Fruit fly (Drosophila melanogaster) whole organism, wandering third instar larva: ENCODE results near the gene side-III.
A peak's percentile ranks its signal among the peaks of the same experiment; 100 is the strongest.

Source experiments
- Abd-B ChIP-seq: fragments of >200 bp; optimal IDR thresholded peaks from 2 replicates; lab custom pipeline; 2017; ENCODE audit warnings: missing biosample characterization, missing genetic modification characterization
- CG32264 ChIP-seq: fragments of 200-800 bp; sonication (Bioruptor generic); optimal IDR thresholded peaks from 2 replicates; lab custom pipeline; 2016; ENCODE audit warnings: missing biosample characterization, missing genetic modification characterization
- CG9705 ChIP-seq: fragments of 200-800 bp; sonication (Bioruptor generic); optimal IDR thresholded peaks from 2 replicates; lab custom pipeline; 2018; ENCODE audit warnings: missing biosample characterization, mild to moderate bottlenecking, missing genetic modification characterization
- CrebA ChIP-seq: fragments of 200-800 bp; sonication (Bioruptor generic); optimal IDR thresholded peaks from 2 replicates; lab custom pipeline; 2016; ENCODE audit warnings: missing biosample characterization, mild to moderate bottlenecking, missing genetic modification characterization, borderline replicate concordance
- Dfd ChIP-seq: fragments of >200 bp; optimal IDR thresholded peaks from 2 replicates; lab custom pipeline; 2017; ENCODE audit warnings: missing biosample characterization, missing genetic modification characterization
- Dif ChIP-seq: fragments of 200-275, 200-300 bp; sonication (Bioruptor generic); optimal IDR thresholded peaks from 2 replicates; lab custom pipeline; 2018; ENCODE audit warnings: missing biosample characterization, missing genetic modification characterization; ENCODE audit not compliant: partially characterized antibody
- GATAd ChIP-seq: sonication (Bioruptor generic); optimal IDR thresholded peaks from 2 replicates; lab custom pipeline; 2016; ENCODE audit warnings: missing biosample characterization, missing genetic modification characterization
- HLH106 ChIP-seq: fragments of 200-800 bp; optimal IDR thresholded peaks from 3 replicates; lab custom pipeline; 2019; ENCODE audit warnings: missing biosample characterization, mild to moderate bottlenecking, missing genetic modification characterization, moderate library complexity
- Hnf4 ChIP-seq: fragments of 200-800 bp; sonication (Bioruptor generic); optimal IDR thresholded peaks from 2 replicates; lab custom pipeline; 2016; ENCODE audit warnings: missing biosample characterization, mild to moderate bottlenecking, missing genetic modification characterization
- Hr78 ChIP-seq: fragments of >200 bp; optimal IDR thresholded peaks from 2 replicates; lab custom pipeline; 2017; ENCODE audit warnings: missing biosample characterization, missing genetic modification characterization
- Hr83 ChIP-seq: fragments of 200-300 bp; sonication (Bioruptor generic); optimal IDR thresholded peaks from 2 replicates; lab custom pipeline; 2016; ENCODE audit warnings: missing biosample characterization, mild to moderate bottlenecking, missing genetic modification characterization, moderate library complexity; ENCODE audit not compliant: poor library complexity, severe bottlenecking
- Jra ChIP-seq: sonication (Bioruptor generic); optimal IDR thresholded peaks from 2 replicates; lab custom pipeline; 2016; ENCODE audit warnings: missing biosample characterization, missing genetic modification characterization
- Mio ChIP-seq: sonication (Bioruptor generic); optimal IDR thresholded peaks from 2 replicates; lab custom pipeline; 2016; ENCODE audit warnings: missing biosample characterization, missing genetic modification characterization
- Myc ChIP-seq: fragments of >200 bp; optimal IDR thresholded peaks from 2 replicates; lab custom pipeline; 2017
- N ChIP-seq: fragments of >200 bp; optimal IDR thresholded peaks from 2 replicates; lab custom pipeline; 2018; ENCODE audit warnings: missing biosample characterization, missing external identifiers, missing genetic modification characterization
- OdsH ChIP-seq: fragments of 200-800 bp; sonication (Bioruptor generic); optimal IDR thresholded peaks from 2 replicates; lab custom pipeline; 2016; ENCODE audit warnings: missing biosample characterization, mild to moderate bottlenecking, missing genetic modification characterization
- Rel ChIP-seq, 2 experiments: fragments of 200-800 bp; sonication (Bioruptor generic) in 1 of 2; optimal IDR thresholded peaks; 2 replicates in 1 of 2; 3 replicates in 1 of 2; lab custom pipeline; 2016 to 2019; ENCODE audit warnings: mild to moderate bottlenecking in 2 of 2, missing biosample characterization in 2 of 2, missing genetic modification characterization in 2 of 2, moderate library complexity in 1 of 2
- Sp1 ChIP-seq: fragments of 200-800 bp; sonication (Bioruptor generic); optimal IDR thresholded peaks from 3 replicates; lab custom pipeline; 2019; ENCODE audit warnings: missing biosample characterization, mild to moderate bottlenecking, missing genetic modification characterization, moderate library complexity
- Vsx2 ChIP-seq: fragments of 200-300, 225-300 bp; sonication (Bioruptor generic); optimal IDR thresholded peaks from 2 replicates; lab custom pipeline; 2018; ENCODE audit warnings: missing biosample characterization, missing genetic modification characterization; ENCODE audit not compliant: partially characterized antibody
- br ChIP-seq: fragments of 200-800 bp; sonication (Bioruptor generic); optimal IDR thresholded peaks from 2 replicates; lab custom pipeline; 2016; ENCODE audit warnings: missing biosample characterization, missing genetic modification characterization
- brk ChIP-seq: fragments of 200-800 bp; sonication (Bioruptor generic); optimal IDR thresholded peaks from 2 replicates; lab custom pipeline; 2016; ENCODE audit warnings: missing biosample characterization, mild to moderate bottlenecking, missing genetic modification characterization
- dl ChIP-seq, 2 experiments: fragments of 175-275, 200-275 bp in 1 of 2; fragments of 200-275 bp in 1 of 2; sonication (Bioruptor generic); optimal IDR thresholded peaks; lab custom pipeline; 2018; ENCODE audit warnings: mild to moderate bottlenecking in 2 of 2, missing biosample characterization in 2 of 2, missing genetic modification characterization in 2 of 2, moderate library complexity in 2 of 2; ENCODE audit not compliant: partially characterized antibody in 2 of 2, insufficient read depth in 1 of 2
- dmrt93B ChIP-seq: fragments of 200-800 bp; sonication (Bioruptor generic); optimal IDR thresholded peaks from 2 replicates; lab custom pipeline; 2018; ENCODE audit warnings: missing biosample characterization, mild to moderate bottlenecking, missing genetic modification characterization
- dsf ChIP-seq: sonication (Bioruptor generic); optimal IDR thresholded peaks from 2 replicates; lab custom pipeline; 2016; ENCODE audit warnings: missing biosample characterization, missing genetic modification characterization, borderline replicate concordance
- ey ChIP-seq: fragments of 200-800 bp; sonication (Bioruptor generic); optimal IDR thresholded peaks from 2 replicates; lab custom pipeline; 2016; ENCODE audit warnings: missing biosample characterization, missing genetic modification characterization
- foxo ChIP-seq, 2 experiments: fragments of 200-800 bp; sonication (Bioruptor generic); optimal IDR thresholded peaks; 2 replicates in 1 of 2; 3 replicates in 1 of 2; lab custom pipeline; 2016 to 2017; ENCODE audit warnings: missing biosample characterization in 2 of 2, missing genetic modification characterization in 2 of 2
- fru ChIP-seq: fragments of 200-800 bp; sonication (Bioruptor generic); optimal IDR thresholded peaks from 3 replicates; lab custom pipeline; 2016; ENCODE audit warnings: missing biosample characterization, mild to moderate bottlenecking, missing genetic modification characterization
- h ChIP-seq: fragments of 200-800 bp; sonication (Bioruptor generic); optimal IDR thresholded peaks from 3 replicates; lab custom pipeline; 2016; ENCODE audit warnings: missing biosample characterization, mild to moderate bottlenecking, missing genetic modification characterization
- jim ChIP-seq: fragments of 175-275, 200-325 bp; sonication (Bioruptor generic); optimal IDR thresholded peaks from 2 replicates; lab custom pipeline; 2016; ENCODE audit warnings: missing biosample characterization, mild to moderate bottlenecking, missing genetic modification characterization
- lola ChIP-seq: fragments of >200 bp; optimal IDR thresholded peaks from 2 replicates; lab custom pipeline; 2017; ENCODE audit warnings: missing biosample characterization, missing genetic modification characterization
- pan ChIP-seq: fragments of >200 bp; optimal IDR thresholded peaks from 2 replicates; lab custom pipeline; 2017
- psq ChIP-seq: fragments of 200-800 bp; sonication (Bioruptor generic); optimal IDR thresholded peaks from 3 replicates; lab custom pipeline; 2017; ENCODE audit warnings: missing biosample characterization, mild to moderate bottlenecking, missing genetic modification characterization, moderate library complexity
- rgr ChIP-seq: fragments of 200-800 bp; sonication (Bioruptor generic); optimal IDR thresholded peaks from 3 replicates; lab custom pipeline; 2016; ENCODE audit warnings: missing biosample characterization, mild to moderate bottlenecking, missing genetic modification characterization
- sage ChIP-seq: fragments of 200-800 bp; sonication (Bioruptor generic); optimal IDR thresholded peaks from 2 replicates; lab custom pipeline; 2016; ENCODE audit warnings: missing biosample characterization, mild to moderate bottlenecking, missing genetic modification characterization
- sv ChIP-seq: fragments of 200-800 bp; sonication (Bioruptor generic); optimal IDR thresholded peaks from 3 replicates; lab custom pipeline; 2016; ENCODE audit warnings: missing biosample characterization, missing genetic modification characterization
- tai ChIP-seq: sonication (Bioruptor generic); optimal IDR thresholded peaks from 2 replicates; lab custom pipeline; 2016; ENCODE audit warnings: missing biosample characterization, missing genetic modification characterization
- usp ChIP-seq: fragments of >200 bp; optimal IDR thresholded peaks from 2 replicates; lab custom pipeline; 2017; ENCODE audit warnings: missing biosample characterization, missing genetic modification characterization
- woc ChIP-seq: sonication (Bioruptor generic); optimal IDR thresholded peaks from 2 replicates; lab custom pipeline; 2016; ENCODE audit warnings: missing biosample characterization, mild to moderate bottlenecking, missing genetic modification characterization

Gene side-III

dm6 chr3R:5833948-5834504 lies 125.3 kb downstream of the side-III start:
- peak; percentile 22 for TF ChIP-seq GATAd (GFP tag; lab: Kevin White, UChicago)
- no peak for TF ChIP-seq usp (GFP tag; lab: Kevin White, UChicago)
- no peak for TF ChIP-seq Myc (lab: Kevin White, UChicago)
- TF ChIP-seq CG9705 (GFP tag; lab: Kevin White, UChicago), result no peak
- TF ChIP-seq Jra (GFP tag; lab: Kevin White, UChicago), result peak; percentile 35
- TF ChIP-seq Rel (GFP tag; optimal IDR thresholded peaks at IDR 0.05; lab: Kevin White, UChicago), result peak; percentile 17
- no peak for TF ChIP-seq Rel (tag; optimal IDR thresholded peaks at IDR 0.05; lab: Kevin White, UChicago)
- TF ChIP-seq sv (GFP tag; lab: Kevin White, UChicago), result no peak
- TF ChIP-seq woc, result peak; percentile 51
- TF ChIP-seq Dfd (GFP tag; lab: Kevin White, UChicago), result no peak
- TF ChIP-seq HLH106 (tag; lab: Kevin White, UChicago), result peak; percentile 69
- no peak for TF ChIP-seq dsf (GFP tag; lab: Kevin White, UChicago)
- no peak for TF ChIP-seq jim (GFP tag; lab: Kevin White, UChicago)
- TF ChIP-seq N (GFP tag; lab: Kevin White, UChicago), result no peak
- no peak for TF ChIP-seq lola (GFP tag; lab: Kevin White, UChicago)
- TF ChIP-seq pan (lab: Kevin White, UChicago), result no peak
- TF ChIP-seq rgr (GFP tag; lab: Kevin White, UChicago), result peak; percentile 73
- TF ChIP-seq fru (GFP tag; lab: Kevin White, UChicago), result peak; percentile 80
- TF ChIP-seq tai (GFP tag; lab: Kevin White, UChicago), result peak; percentile 68
- no peak for TF ChIP-seq Hr83
- no peak for TF ChIP-seq Vsx2 (GFP tag; lab: Kevin White, UChicago)
- TF ChIP-seq OdsH (GFP tag; lab: Kevin White, UChicago), result peak; percentile 72
- peak in 1 of 2 experiments; percentile 82 for TF ChIP-seq foxo (GFP tag; optimal IDR thresholded peaks at IDR 0.05; lab: Kevin White, UChicago)
- TF ChIP-seq Mio (GFP tag; lab: Kevin White, UChicago), result no peak
- TF ChIP-seq CG32264 (GFP tag; lab: Kevin White, UChicago), result peak; percentile 58
- TF ChIP-seq sage (GFP tag; lab: Kevin White, UChicago), result peak; percentile 39
- TF ChIP-seq brk (GFP tag; lab: Kevin White, UChicago), result no peak
- TF ChIP-seq Hr78 (GFP tag; lab: Kevin White, UChicago), result no peak
- no peak for TF ChIP-seq Dif (GFP tag; lab: Kevin White, UChicago)
- peak; percentile 74 for TF ChIP-seq Hnf4 (GFP tag; lab: Kevin White, UChicago)
- peak; percentile 84 for TF ChIP-seq h (GFP tag; lab: Kevin White, UChicago)
- peak; percentile 62 for TF ChIP-seq dmrt93B (GFP tag; lab: Kevin White, UChicago)
- TF ChIP-seq psq (GFP tag; lab: Kevin White, UChicago), result peak; percentile 78
- no peak for TF ChIP-seq Abd-B (GFP tag; lab: Kevin White, UChicago)
- peak; percentile 59 for TF ChIP-seq Sp1 (GFP tag; lab: Kevin White, UChicago)
- TF ChIP-seq CrebA (GFP tag; lab: Kevin White, UChicago), result no peak
- peak; percentile 87 for TF ChIP-seq ey
- no peak for TF ChIP-seq dl (GFP tag; optimal IDR thresholded peaks at IDR 0.05; lab: Kevin White, UChicago; ENCODE audit: insufficient read depth in 1 of 2, partially characterized antibody in 2 of 2)
- TF ChIP-seq br (GFP tag; lab: Kevin White, UChicago), result peak; percentile 77

- TF ChIP-seq Sp1 (GFP tag; lab: Kevin White, UChicago) (no peak), Vsx2 (GFP tag; lab: Kevin White, UChicago) (no peak), rgr (GFP tag; lab: Kevin White, UChicago) (no peak), br (GFP tag; lab: Kevin White, UChicago) (no peak), N (GFP tag; lab: Kevin White, UChicago) (no peak), dl (GFP tag; optimal IDR thresholded peaks at IDR 0.05; lab: Kevin White, UChicago; ENCODE audit: insufficient read depth in 1 of 2, partially characterized antibody in 2 of 2) (no peak), Hr83 (no peak), sage (GFP tag; lab: Kevin White, UChicago) (no peak), Hr78 (GFP tag; lab: Kevin White, UChicago) (no peak), CG9705 (GFP tag; lab: Kevin White, UChicago) (no peak), foxo (GFP tag; optimal IDR thresholded peaks at IDR 0.05; lab: Kevin White, UChicago) (no peak), OdsH (GFP tag; lab: Kevin White, UChicago) (no peak), pan (lab: Kevin White, UChicago) (no peak), woc (no peak), CG32264 (GFP tag; lab: Kevin White, UChicago) (no peak), tai (GFP tag; lab: Kevin White, UChicago) (no peak)
- TF ChIP-seq, all 38 proteins: peak for 0
These were observed 126.9 kb downstream of the side-III start for dm6 chr3R:5832345-5832981.
